5 worm cellular contexts compared by ENCODE assay signal in the genomic region with DNA sequence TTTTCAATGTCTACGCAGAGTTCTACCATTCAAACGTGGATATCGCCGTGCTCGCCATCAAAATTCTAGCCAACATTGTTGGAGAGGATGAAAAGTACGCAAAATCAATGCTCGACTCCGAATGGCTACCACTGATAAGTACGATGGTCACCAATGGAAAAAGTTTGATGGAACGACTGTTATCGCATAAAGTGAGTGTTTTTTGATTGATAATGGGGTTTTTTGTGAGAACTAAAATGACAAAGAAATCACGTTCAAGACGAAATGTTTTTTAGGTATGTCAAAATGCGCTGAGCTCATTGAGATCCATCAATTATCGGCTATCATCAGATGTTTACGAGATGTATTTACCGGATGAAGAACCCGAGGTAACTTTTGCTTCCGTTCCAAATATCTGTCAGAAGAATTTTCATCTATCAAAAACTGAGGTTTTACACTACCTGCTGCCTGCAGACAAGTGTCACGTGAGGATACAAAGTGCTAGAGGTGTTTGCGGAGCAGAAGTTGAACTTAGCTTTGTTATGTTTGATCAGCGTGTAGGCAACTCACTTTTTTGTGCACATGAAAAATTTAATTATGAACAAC.
TF ChIP-seq lines count a peak whose summit lies in the region.

No protein-coding gene starts in this region.

TF ChIP-seq in whole organism, L1 larva, 84 proteins besides CTCF, POLR2A, EP300 and RAD21 (continues in another document):
- no peak for TF ChIP-seq isw-1 (GFP tag; IDR thresholded peaks at IDR 0.05; lab: Robert Waterston, UW)
- no peak for TF ChIP-seq lin-13 (GFP tag; optimal IDR thresholded peaks at IDR 0.05; lab: Kevin White, UChicago)
- TF ChIP-seq rnt-1 (tag; optimal IDR thresholded peaks at IDR 0.05; lab: Kevin White, UChicago) = peak; percentile 34
- TF ChIP-seq elt-2 (tag; optimal IDR thresholded peaks at IDR 0.05; lab: Kevin White, UChicago) = peak; percentile 7
- TF ChIP-seq unc-130 (tag; optimal IDR thresholded peaks at IDR 0.05; lab: Kevin White, UChicago) = no peak
- no peak for TF ChIP-seq unc-62 (GFP tag; optimal IDR thresholded peaks at IDR 0.05; lab: Kevin White, UChicago)
- no peak for TF ChIP-seq ama-1 (optimal IDR thresholded peaks at IDR 0.05; lab: Kevin White, UChicago)
- TF ChIP-seq nhr-71 (tag; optimal IDR thresholded peaks at IDR 0.05; lab: Kevin White, UChicago) = peak; percentile 81
- TF ChIP-seq C34B4.2 (tag; optimal IDR thresholded peaks at IDR 0.05; lab: Kevin White, UChicago) = no peak
- TF ChIP-seq unc-86 (tag; optimal IDR thresholded peaks at IDR 0.05; lab: Kevin White, UChicago) = no peak
- no peak for TF ChIP-seq mep-1 (tag; optimal IDR thresholded peaks at IDR 0.05; lab: Kevin White, UChicago)
- TF ChIP-seq lin-14 (GFP tag; optimal IDR thresholded peaks at IDR 0.05; lab: Kevin White, UChicago) = peak; percentile 50
- no peak for TF ChIP-seq swsn-7 (tag; optimal IDR thresholded peaks at IDR 0.05; lab: Kevin White, UChicago)
- no peak for TF ChIP-seq ets-5 (GFP tag; IDR thresholded peaks at IDR 0.05; lab: Robert Waterston, UW)
- TF ChIP-seq mdl-1 (tag; optimal IDR thresholded peaks at IDR 0.05; lab: Kevin White, UChicago) = peak in 1 of 2 experiments; percentile 49
- no peak for TF ChIP-seq mab-9 (GFP tag; IDR thresholded peaks at IDR 0.05; lab: Robert Waterston, UW)
- peak; percentile 49 for TF ChIP-seq ztf-4 (tag; optimal IDR thresholded peaks at IDR 0.05; lab: Kevin White, UChicago)
- no peak for TF ChIP-seq aly-2 (tag; optimal IDR thresholded peaks at IDR 0.05; lab: Kevin White, UChicago)

TF ChIP-seq in whole organism, L2 larva, 48 proteins besides CTCF, POLR2A, EP300 and RAD21:
- TF ChIP-seq ztf-1 (GFP tag; conservative IDR thresholded peaks at IDR 0.05; lab: Robert Waterston, UW) (no peak), lsy-2 (tag; optimal IDR thresholded peaks at IDR 0.05; lab: Kevin White, UChicago) (peak in 1 of 2 experiments; percentile 43), sem-4 (tag; optimal IDR thresholded peaks at IDR 0.05; lab: Kevin White, UChicago) (no peak), fos-1 (tag; optimal IDR thresholded peaks at IDR 0.05; lab: Kevin White, UChicago) (peak; percentile 25), alr-1 (tag; optimal IDR thresholded peaks at IDR 0.05; lab: Kevin White, UChicago) (no peak), peb-1 (tag; optimal IDR thresholded peaks at IDR 0.05; lab: Kevin White, UChicago) (no peak), aly-2 (tag; optimal IDR thresholded peaks at IDR 0.05; lab: Kevin White, UChicago) (no peak), nhr-129 (tag; optimal IDR thresholded peaks at IDR 0.05; lab: Kevin White, UChicago) (peak; percentile 69), snpc-4 (tag; optimal IDR thresholded peaks at IDR 0.05; lab: Kevin White, UChicago) (no peak), nhr-237 (tag; optimal IDR thresholded peaks at IDR 0.05; lab: Kevin White, UChicago) (no peak), sma-9 (GFP tag; optimal IDR thresholded peaks at IDR 0.05; lab: Kevin White, UChicago) (peak; percentile 7), sma-9 (tag; optimal IDR thresholded peaks at IDR 0.05; lab: Kevin White, UChicago) (no peak), crh-2 (tag; optimal IDR thresholded peaks at IDR 0.05; lab: Kevin White, UChicago) (peak; percentile 12)

TF ChIP-seq in whole organism, L3 larva, 47 proteins besides CTCF, POLR2A, EP300 and RAD21:
- TF ChIP-seq jun-1 (tag; optimal IDR thresholded peaks at IDR 0.05; lab: Kevin White, UChicago) (peak; percentile 7), nhr-23 (tag; optimal IDR thresholded peaks at IDR 0.05; lab: Kevin White, UChicago) (no peak), nhr-28 (tag; optimal IDR thresholded peaks at IDR 0.05; lab: Kevin White, UChicago) (no peak), elt-1 (tag; optimal IDR thresholded peaks at IDR 0.05; lab: Kevin White, UChicago) (no peak), ztf-4 (tag; optimal IDR thresholded peaks at IDR 0.05; lab: Kevin White, UChicago) (no peak), hmg-11 (tag; optimal IDR thresholded peaks at IDR 0.05; lab: Kevin White, UChicago) (no peak), unc-62 (GFP tag; optimal IDR thresholded peaks at IDR 0.05; lab: Kevin White, UChicago) (no peak), skn-1 (tag; optimal IDR thresholded peaks at IDR 0.05; lab: Kevin White, UChicago) (no peak), elt-2 (tag; optimal IDR thresholded peaks at IDR 0.05; lab: Kevin White, UChicago) (peak; percentile 80), nfya-1 (tag; optimal IDR thresholded peaks at IDR 0.05; lab: Kevin White, UChicago; ENCODE audit: insufficient read depth) (peak; percentile 22), mdl-1 (tag; optimal IDR thresholded peaks at IDR 0.05; lab: Kevin White, UChicago) (no peak), ceh-82 (tag; optimal IDR thresholded peaks at IDR 0.05; lab: Kevin White, UChicago) (no peak)
TF ChIP-seq in whole organism, L3 larva: peak in this region for 3.

TF ChIP-seq in whole organism, L4 larva, 104 proteins besides CTCF, POLR2A, EP300 and RAD21 (continues in another document):
- no peak for TF ChIP-seq arid-1 (GFP tag; conservative IDR thresholded peaks at IDR 0.05; lab: Robert Waterston, UW)
- TF ChIP-seq lsy-2 (tag; optimal IDR thresholded peaks at IDR 0.05; lab: Kevin White, UChicago) = peak in 1 of 2 experiments; percentile 23
- peak; percentile 37 for TF ChIP-seq dve-1 (tag; optimal IDR thresholded peaks at IDR 0.05; lab: Kevin White, UChicago; ENCODE audit: insufficient read depth)
- TF ChIP-seq nhr-48 (tag; optimal IDR thresholded peaks at IDR 0.05; lab: Kevin White, UChicago) = peak; percentile 11
- TF ChIP-seq nhr-10 (tag; optimal IDR thresholded peaks at IDR 0.05; lab: Kevin White, UChicago) = peak; percentile 43
- peak; percentile 49 for TF ChIP-seq nhr-11 (tag; optimal IDR thresholded peaks at IDR 0.05; lab: Kevin White, UChicago)
- peak; percentile 68 for TF ChIP-seq pqm-1 (tag; optimal IDR thresholded peaks at IDR 0.05; lab: Kevin White, UChicago)
- no peak for TF ChIP-seq daf-19 (GFP tag; conservative IDR thresholded peaks at IDR 0.05; lab: Robert Waterston, UW)
- TF ChIP-seq tra-1 (GFP tag; IDR thresholded peaks at IDR 0.05; lab: Robert Waterston, UW) = peak; percentile 31; the same call in 1 of the 2 replicates
- no peak for TF ChIP-seq spr-1 (tag; optimal IDR thresholded peaks at IDR 0.05; lab: Kevin White, UChicago)
- peak; percentile 59 for TF ChIP-seq nhr-28 (tag; optimal IDR thresholded peaks at IDR 0.05; lab: Kevin White, UChicago)
- TF ChIP-seq snpc-4 (tag; optimal IDR thresholded peaks at IDR 0.05; lab: Kevin White, UChicago) = no peak
- no peak for TF ChIP-seq unc-39 (tag; optimal IDR thresholded peaks at IDR 0.05; lab: Kevin White, UChicago)
- peak in 1 of 2 experiments; percentile 42 for TF ChIP-seq mdl-1 (tag; optimal IDR thresholded peaks at IDR 0.05; lab: Kevin White, UChicago)
- 0 out of 2 replicates have a peak, but pooled peaks have one; percentile 45 for TF ChIP-seq ceh-20 (GFP tag; IDR thresholded peaks at IDR 0.05; lab: Robert Waterston, UW)
- peak in 1 of 2 experiments; percentile 57 for TF ChIP-seq unc-62 (GFP tag; optimal IDR thresholded peaks at IDR 0.05 in 1 of 2; lab: Kevin White, UChicago)
- TF ChIP-seq unc-62 (tag; optimal IDR thresholded peaks at IDR 0.05; lab: Kevin White, UChicago) = no peak
- TF ChIP-seq hlh-30 (tag; optimal IDR thresholded peaks at IDR 0.05; lab: Kevin White, UChicago; ENCODE audit: insufficient read depth) = peak; percentile 72
- no peak for TF ChIP-seq lin-15B (tag; optimal IDR thresholded peaks at IDR 0.05; lab: Kevin White, UChicago)
- TF ChIP-seq php-3 (GFP tag; IDR thresholded peaks at IDR 0.05; lab: Robert Waterston, UW) = peak; percentile 25; the same call in 1 of the 2 replicates
- no peak for TF ChIP-seq nhr-237 (tag; optimal IDR thresholded peaks at IDR 0.05; lab: Kevin White, UChicago)
- TF ChIP-seq nhr-6 (tag; optimal IDR thresholded peaks at IDR 0.05; lab: Kevin White, UChicago) = no peak
- TF ChIP-seq nhr-111 (GFP tag; optimal IDR thresholded peaks at IDR 0.05; lab: Kevin White, UChicago) = no peak

TF ChIP-seq in whole organism, young adult, 124 proteins besides CTCF, POLR2A, EP300 and RAD21:
- TF ChIP-seq ama-1 (optimal IDR thresholded peaks at IDR 0.05; lab: Kevin White, UChicago) = peak; percentile 34
- TF ChIP-seq ama-1 (GFP tag; optimal IDR thresholded peaks at IDR 0.05; lab: Kevin White, UChicago) = no peak
- TF ChIP-seq let-526 (GFP tag; IDR thresholded peaks at IDR 0.05; lab: Robert Waterston, UW) = 0 out of 2 replicates have a peak, but pooled peaks have one; percentile 35
- TF ChIP-seq nhr-80 (tag; optimal IDR thresholded peaks at IDR 0.05; lab: Kevin White, UChicago) = peak; percentile 24
- no peak for TF ChIP-seq hmg-20 (GFP tag; IDR thresholded peaks at IDR 0.05; lab: Robert Waterston, UW)
- TF ChIP-seq madf-3 (GFP tag; IDR thresholded peaks at IDR 0.05; lab: Robert Waterston, UW) = 0 out of 2 replicates have a peak, but pooled peaks have one; percentile 10
- 0 out of 2 replicates have a peak, but pooled peaks have one; percentile 40 for TF ChIP-seq B0336.3 (GFP tag; IDR thresholded peaks at IDR 0.05; lab: Robert Waterston, UW)
- TF ChIP-seq mxl-1 (tag; optimal IDR thresholded peaks at IDR 0.05; lab: Kevin White, UChicago) = no peak
- 0 out of 2 replicates have a peak, but pooled peaks have one; percentile 30 for TF ChIP-seq pbrm-1 (GFP tag; IDR thresholded peaks at IDR 0.05; lab: Robert Waterston, UW)
